Worm (Caenorhabditis elegans): ENCODE measurements around the gene srx-9.

- TF ChIP-seq pha-4 (tag; optimal IDR thresholded peaks at IDR 0.05) (no peak), dmd-4 (tag; optimal IDR thresholded peaks at IDR 0.05; ENCODE audit: borderline replicate concordance) (no peak), ceh-9 (tag; optimal IDR thresholded peaks at IDR 0.05) (no peak), nfya-1 (tag; optimal IDR thresholded peaks at IDR 0.05) (no peak), ceh-19 (GFP tag; optimal IDR thresholded peaks at IDR 0.05) (no peak)
Measured at ce11 chrV:7357132-7357531, 38.1 kb downstream of the srx-9 start, which contains the start of gene C03G6.6.
